Worm (Caenorhabditis elegans) whole organism, early embryonic: Measurements from ENCODE around the gene F19B6.1.
"Not testable (repeated sequence)": the region's sequence is repeated elsewhere in the genome, so short reads cannot be mapped to it uniquely, and the experiment has no call there.

Experiments
- B0310.2 ChIP-seq: sonication (generic microtip); optimal IDR thresholded peaks from 2 replicates; lab custom pipeline; 2016; ENCODE audit warnings: mild to moderate bottlenecking, missing genetic modification characterization, missing compliant biosample characterization
- F13C5.2 ChIP-seq: sonication (generic microtip); optimal IDR thresholded peaks from 2 replicates; lab custom pipeline; 2017; ENCODE audit warnings: mild to moderate bottlenecking, missing genetic modification characterization, inconsistent platforms, missing compliant biosample characterization
- aly-1 ChIP-seq: sonication (generic microtip); optimal IDR thresholded peaks from 2 replicates; lab custom pipeline; 2016; ENCODE audit warnings: missing genetic modification characterization, missing compliant biosample characterization
- ama-1 ChIP-seq: fragments of 150-350 bp; optimal IDR thresholded peaks from 2 replicates; lab custom pipeline; 2014
- ceh-13 ChIP-seq: fragments of 200-800 bp; sonication (Bioruptor generic); optimal IDR thresholded peaks from 2 replicates; lab custom pipeline; 2018; ENCODE audit warnings: mild to moderate bottlenecking, missing genetic modification characterization, missing compliant biosample characterization
- ceh-36 ChIP-seq: sonication (generic microtip); optimal IDR thresholded peaks from 2 replicates; lab custom pipeline; 2016; ENCODE audit warnings: missing genetic modification characterization, inconsistent platforms, missing compliant biosample characterization
- ets-7 ChIP-seq: sonication (generic microtip); optimal IDR thresholded peaks from 2 replicates; lab custom pipeline; 2016; ENCODE audit warnings: missing genotype, missing genetic modification characterization, missing compliant biosample characterization
- flt-1 ChIP-seq: fragments of 200-800 bp; sonication (Bioruptor generic); IDR thresholded peaks from 2 replicates; pipeline ENCODE4 v1.3.6; 2022; ENCODE audit warnings: missing genetic modification characterization, missing compliant biosample characterization
- hmbx-1 ChIP-seq: sonication (generic microtip); optimal IDR thresholded peaks from 2 replicates; lab custom pipeline; 2016; ENCODE audit warnings: mild to moderate bottlenecking, missing genetic modification characterization, missing compliant biosample characterization
- hmg-4 ChIP-seq: fragments of 200-800 bp; sonication (Bioruptor generic); optimal IDR thresholded peaks from 2 replicates; lab custom pipeline; 2018; ENCODE audit warnings: mild to moderate bottlenecking, missing genetic modification characterization, missing compliant biosample characterization
- hnd-1 ChIP-seq: sonication (generic microtip); optimal IDR thresholded peaks from 2 replicates; lab custom pipeline; 2016; ENCODE audit warnings: missing genetic modification characterization, missing compliant biosample characterization
- pes-1 ChIP-seq: fragments of 200-800 bp; sonication (Bioruptor generic); IDR thresholded peaks from 2 replicates; pipeline ENCODE4 v1.3.6; 2022; ENCODE audit warnings: missing genetic modification reagents, missing genetic modification characterization, missing compliant biosample characterization
- scrt-1 ChIP-seq: fragments of 200-800 bp; sonication (Bioruptor generic); IDR thresholded peaks from 2 replicates; pipeline ENCODE4 v1.3.6; 2022; ENCODE audit warnings: missing genetic modification characterization, missing compliant biosample characterization
- sea-1 ChIP-seq: fragments of 200-800 bp; sonication (Bioruptor generic); conservative IDR thresholded peaks from 2 replicates; pipeline ENCODE4 v1.3.6; 2022; ENCODE audit warnings: missing genetic modification characterization, missing compliant biosample characterization
- tbx-11 ChIP-seq: fragments of 200-800 bp; sonication (Bioruptor generic); IDR thresholded peaks from 2 replicates; pipeline ENCODE4 v1.3.6; 2022; ENCODE audit warnings: missing genetic modification characterization, missing compliant biosample characterization
- tbx-37 ChIP-seq: fragments of 200-800 bp; sonication (Bioruptor generic); conservative IDR thresholded peaks from 2 replicates; pipeline ENCODE4 v1.3.6; 2022; ENCODE audit warnings: missing genetic modification reagents, missing genetic modification characterization, missing compliant biosample characterization
- tra-4 ChIP-seq: sonication (generic microtip); optimal IDR thresholded peaks from 2 replicates; lab custom pipeline; 2017; ENCODE audit warnings: missing genetic modification characterization, missing compliant biosample characterization

Gene F19B6.1

DNA sequence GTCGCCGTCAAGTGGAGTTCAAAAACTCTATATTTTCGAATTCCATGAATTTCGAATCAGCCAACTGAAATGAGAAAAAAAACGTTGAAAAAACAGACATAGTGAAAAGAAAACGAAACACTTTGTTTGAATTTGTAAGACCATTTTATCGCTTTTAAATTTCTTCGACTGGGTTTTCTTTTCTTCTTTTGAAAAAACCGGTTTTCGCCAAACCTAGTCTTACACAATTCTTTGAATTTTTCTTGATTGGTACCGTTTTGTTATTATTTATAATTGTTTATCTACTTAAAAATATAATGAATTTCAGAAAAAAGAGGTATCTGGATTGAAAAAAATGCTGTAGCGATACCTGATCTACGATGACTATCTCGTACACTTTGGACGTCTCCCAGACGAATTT is 13.8 kb upstream of the F19B6.1 start, which contains the start of gene best-22:
TSS of gene best-22 (plus strand) at position 301 of the 400 bp plus-strand sequence.
- no peak for TF ChIP-seq hnd-1 (tag; lab: Kevin White, UChicago)
- no peak for TF ChIP-seq tbx-37 (GFP tag; lab: Robert Waterston, UW)
- TF ChIP-seq aly-1 (tag; lab: Kevin White, UChicago), result no peak
- TF ChIP-seq F13C5.2, result no peak
- TF ChIP-seq ets-7, result no peak
- no peak for TF ChIP-seq ceh-36 (tag; lab: Kevin White, UChicago)
- TF ChIP-seq pes-1, result no peak
- TF ChIP-seq ama-1 (lab: Kevin White, UChicago), result no peak

DNA sequence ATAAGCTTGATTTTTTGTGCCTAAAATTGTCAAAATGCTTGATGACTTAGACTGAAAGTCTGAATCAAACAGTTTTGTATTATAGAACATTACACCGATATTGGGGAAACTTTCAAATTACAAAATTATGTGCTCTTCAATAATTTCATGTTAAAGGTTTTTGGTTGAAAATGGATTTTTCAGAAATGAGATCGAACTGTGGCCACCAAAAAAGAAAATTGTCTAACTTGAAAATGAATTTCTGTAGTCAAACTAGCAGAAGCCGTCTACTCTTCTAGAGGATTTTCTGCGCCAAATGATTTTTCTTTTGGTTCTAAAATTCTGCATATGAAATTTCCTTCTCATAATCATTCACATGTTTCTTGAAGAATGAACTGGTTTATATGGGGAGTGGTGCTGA is 5.0 kb upstream of the F19B6.1 start:
- no peak for TF ChIP-seq aly-1 (tag; lab: Kevin White, UChicago)
- no peak for TF ChIP-seq ceh-36 (tag; lab: Kevin White, UChicago)
- TF ChIP-seq ets-7, result no peak
- TF ChIP-seq tbx-37 (GFP tag; lab: Robert Waterston, UW), result no peak
- TF ChIP-seq tra-4 (tag; lab: Kevin White, UChicago), result no peak
- TF ChIP-seq B0310.2 (tag; lab: Kevin White, UChicago), result no peak
- TF ChIP-seq hnd-1 (tag; lab: Kevin White, UChicago), result no peak
- TF ChIP-seq ceh-13, result no peak
- no peak for TF ChIP-seq tbx-11 (GFP tag; lab: Robert Waterston, UW)
- no peak for TF ChIP-seq pes-1
- TF ChIP-seq hmg-4 (GFP tag; lab: Kevin White, UChicago), result no peak
- TF ChIP-seq F13C5.2, result no peak
- no peak for TF ChIP-seq flt-1 (GFP tag; lab: Robert Waterston, UW)
- TF ChIP-seq scrt-1, result no peak
- TF ChIP-seq sea-1, result no peak
- TF ChIP-seq hmbx-1 (tag; lab: Kevin White, UChicago), result no peak

DNA sequence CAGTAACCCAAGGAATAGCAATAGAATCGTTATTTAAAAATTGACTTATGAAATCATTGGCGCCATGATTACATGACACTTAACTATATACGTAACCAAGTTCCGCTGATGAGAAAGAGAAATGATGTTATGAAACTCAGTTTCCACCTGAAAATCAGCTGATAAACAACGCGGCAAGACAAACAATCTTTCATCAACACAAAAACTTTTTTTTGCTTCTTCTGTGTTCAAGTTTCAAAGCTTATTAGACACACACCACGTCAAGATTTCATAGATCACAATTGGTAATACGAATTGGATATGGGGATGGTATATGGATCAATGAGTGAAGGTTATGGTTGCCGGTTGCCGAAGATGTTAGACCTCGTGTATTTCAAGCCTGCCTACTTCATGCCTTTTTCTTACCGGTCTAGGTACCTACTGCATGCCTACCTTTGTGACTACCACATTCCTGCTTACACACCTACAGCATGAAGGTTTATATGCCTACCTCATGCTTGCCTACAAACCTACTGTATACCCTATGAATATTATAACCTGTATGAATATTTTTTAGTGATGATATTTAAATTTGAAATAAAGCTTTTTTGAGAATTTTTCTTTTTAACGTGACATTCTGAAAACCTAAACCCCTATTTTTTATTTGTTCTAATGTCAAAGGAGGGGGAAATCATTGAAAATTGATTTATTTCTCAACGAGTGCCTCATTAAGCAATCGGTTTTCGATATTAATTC is 1.2 kb upstream of the F19B6.1 start, which contains the start of the genes F19B6.10 and wht-5:
TSS of gene F19B6.10 (plus strand) at position 301 of the 735 bp plus-strand sequence.
TSS of gene wht-5 (plus strand) at position 685 of the 735 bp plus-strand sequence.
- no peak for TF ChIP-seq aly-1 (tag; lab: Kevin White, UChicago)
- TF ChIP-seq ets-7, result no peak
- TF ChIP-seq sea-1, result no peak
- no peak for TF ChIP-seq ceh-36 (tag; lab: Kevin White, UChicago)
- no peak for TF ChIP-seq hmbx-1 (tag; lab: Kevin White, UChicago)
- TF ChIP-seq tra-4 (tag; lab: Kevin White, UChicago), result no peak
- no peak for TF ChIP-seq ceh-13
- no peak for TF ChIP-seq hmg-4 (GFP tag; lab: Kevin White, UChicago)
- no peak for TF ChIP-seq scrt-1
- TF ChIP-seq pes-1, result no peak
- no peak for TF ChIP-seq F13C5.2
- no peak for TF ChIP-seq hnd-1 (tag; lab: Kevin White, UChicago)
- no peak for TF ChIP-seq flt-1 (GFP tag; lab: Robert Waterston, UW)
- TF ChIP-seq tbx-37 (GFP tag; lab: Robert Waterston, UW), result no peak
- no peak for TF ChIP-seq B0310.2 (tag; lab: Kevin White, UChicago)
- TF ChIP-seq ama-1 (lab: Kevin White, UChicago), result no peak
- no peak for TF ChIP-seq tbx-11 (GFP tag; lab: Robert Waterston, UW)

DNA sequence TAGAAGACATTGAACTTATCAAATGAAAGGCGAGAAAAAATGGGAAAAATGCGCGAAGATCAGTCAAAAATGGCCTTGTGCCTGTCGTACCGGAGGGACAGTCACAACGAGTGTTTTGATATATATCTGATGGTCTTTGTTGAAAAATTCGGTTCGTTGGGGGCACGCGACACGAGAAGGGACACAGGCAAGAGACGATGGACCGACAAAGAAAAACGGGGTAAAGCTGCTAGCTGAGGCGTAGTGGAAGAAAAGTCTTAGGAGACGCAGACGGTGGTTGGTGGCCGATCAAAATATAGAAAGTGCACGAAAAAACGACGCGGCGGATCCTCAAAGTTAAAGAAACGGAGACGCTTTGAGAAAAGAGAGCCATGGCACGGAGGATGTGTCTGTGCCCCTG is 627 bp downstream of the F19B6.1 start:
- TF ChIP-seq ceh-13, result no peak
- TF ChIP-seq scrt-1, result no peak
- TF ChIP-seq tbx-37 (GFP tag; lab: Robert Waterston, UW), result no peak
- no peak for TF ChIP-seq B0310.2 (tag; lab: Kevin White, UChicago)
- TF ChIP-seq sea-1, result no peak
- TF ChIP-seq ceh-36 (tag; lab: Kevin White, UChicago), result no peak
- TF ChIP-seq ets-7, result no peak
- TF ChIP-seq F13C5.2, result no peak
- TF ChIP-seq hmg-4 (GFP tag; lab: Kevin White, UChicago), result no peak

DNA sequence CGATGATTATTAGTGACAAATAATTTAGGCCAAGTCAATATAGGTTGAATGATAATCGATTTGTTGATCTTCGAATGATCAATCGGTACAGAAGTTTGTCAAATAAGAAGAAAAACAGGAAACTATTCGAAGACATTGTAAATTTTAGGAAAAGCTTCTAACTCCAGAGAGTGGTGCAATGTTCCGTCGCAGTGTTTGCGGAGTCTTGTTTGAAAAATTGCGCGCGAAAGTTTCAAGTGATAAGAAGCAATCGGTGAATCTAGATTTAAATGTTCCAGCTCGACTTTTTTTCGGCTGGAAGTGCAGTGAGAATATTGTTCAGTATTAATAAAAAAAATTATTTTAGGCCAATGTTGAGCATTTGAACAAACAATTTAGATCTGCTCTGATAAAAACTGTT is 1.2 kb downstream of the F19B6.1 start:
- TF ChIP-seq tbx-11 (GFP tag; lab: Robert Waterston, UW), result no peak
- TF ChIP-seq sea-1, result no peak
- TF ChIP-seq scrt-1, result no peak
- no peak for TF ChIP-seq hmbx-1 (tag; lab: Kevin White, UChicago)
- no peak for TF ChIP-seq aly-1 (tag; lab: Kevin White, UChicago)
- TF ChIP-seq hnd-1 (tag; lab: Kevin White, UChicago), result no peak

DNA sequence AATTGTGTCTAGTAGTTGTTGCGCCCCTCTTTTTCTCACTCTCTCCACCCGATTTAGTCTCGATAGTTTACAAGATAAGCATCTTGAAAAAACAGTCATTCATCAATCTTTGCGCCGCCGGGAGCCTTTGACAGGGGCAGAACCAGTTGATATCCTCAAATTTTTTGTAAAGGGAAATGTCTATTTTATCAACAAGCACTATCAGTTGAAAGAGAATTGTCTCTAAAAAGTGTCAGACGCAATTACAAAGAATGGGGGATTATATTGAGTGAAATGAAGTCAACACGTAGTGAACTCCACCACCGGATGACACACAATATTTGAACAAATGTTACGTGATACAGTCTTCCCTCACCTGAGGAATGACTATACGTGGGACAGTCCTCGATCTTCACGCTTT is 1.7 kb downstream of the F19B6.1 start:
- TF ChIP-seq tbx-37 (GFP tag; lab: Robert Waterston, UW) (no peak), flt-1 (GFP tag; lab: Robert Waterston, UW) (no peak)

DNA sequence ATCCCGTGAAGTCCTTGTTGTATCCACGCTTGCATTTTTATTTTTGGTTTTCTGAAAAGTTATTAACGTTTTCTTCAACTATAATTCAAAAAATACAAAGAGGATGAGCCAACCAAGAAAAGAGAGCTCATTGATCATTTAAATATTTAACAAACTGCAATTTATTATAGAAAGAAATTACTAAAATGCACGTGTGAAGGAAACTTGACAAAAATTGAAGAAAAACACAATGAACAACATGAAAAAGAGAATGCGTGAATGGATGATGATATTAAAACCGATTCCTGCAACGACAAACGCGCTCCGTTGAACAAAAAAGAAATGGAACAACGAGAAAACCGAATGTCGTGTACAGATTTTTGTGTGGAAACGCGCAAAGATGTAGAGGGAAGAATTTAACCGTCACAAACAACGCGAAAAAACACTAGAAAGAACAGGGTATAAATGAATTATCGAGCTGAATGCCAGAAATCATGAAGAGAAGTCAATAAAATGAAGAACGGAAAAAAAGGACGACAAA is 5.0 kb downstream of the F19B6.1 start, which contains the start of gene ufd-1:
TSS of gene ufd-1 (minus strand) at position 51 of the 520 bp plus-strand sequence.
- TF ChIP-seq scrt-1, result no peak
- no peak for TF ChIP-seq tbx-11 (GFP tag; lab: Robert Waterston, UW)
- TF ChIP-seq B0310.2 (tag; lab: Kevin White, UChicago), result no peak
- TF ChIP-seq flt-1 (GFP tag; lab: Robert Waterston, UW), result no peak
- TF ChIP-seq aly-1 (tag; lab: Kevin White, UChicago), result no peak

DNA sequence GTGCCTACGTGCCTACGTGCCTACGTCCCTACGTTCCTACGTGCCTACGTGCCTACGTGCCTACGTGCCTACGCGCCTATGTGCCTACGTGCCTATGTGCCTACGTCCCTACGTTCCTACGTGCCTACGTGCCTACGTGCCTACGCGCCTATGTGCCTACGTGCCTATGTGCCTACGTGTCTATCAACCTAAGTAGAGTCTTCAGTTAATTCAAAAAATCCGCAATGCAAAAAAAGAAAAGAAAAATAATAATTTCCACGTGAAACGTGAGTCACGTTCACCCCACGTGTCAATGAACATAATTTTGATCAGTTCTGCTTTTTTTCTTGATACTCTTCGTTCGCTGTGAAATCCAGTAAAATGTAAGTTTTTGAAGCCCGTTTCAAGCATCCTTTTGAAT is 8.9 kb downstream of the F19B6.1 start, which contains the start of gene F19B6.3:
TSS of gene F19B6.3 (plus strand) at position 301 of the 400 bp plus-strand sequence.
- not testable (repeated sequence) for TF ChIP-seq hmbx-1 (tag; lab: Kevin White, UChicago); sea-1; hnd-1 (tag; lab: Kevin White, UChicago)
